Worm (Caenorhabditis elegans) whole organism, early embryonic: ENCODE measurements around the gene F08H9.4.

Experiments
- B0310.2 ChIP-seq: sonication (generic microtip); optimal IDR thresholded peaks from 2 replicates; lab custom pipeline; 2016; ENCODE audit warnings: mild to moderate bottlenecking, missing genetic modification characterization, missing compliant biosample characterization
- F13C5.2 ChIP-seq: sonication (generic microtip); optimal IDR thresholded peaks from 2 replicates; lab custom pipeline; 2017; ENCODE audit warnings: mild to moderate bottlenecking, missing genetic modification characterization, inconsistent platforms, missing compliant biosample characterization
- ama-1 ChIP-seq: fragments of 150-350 bp; optimal IDR thresholded peaks from 2 replicates; lab custom pipeline; 2014
- ceh-13 ChIP-seq: fragments of 200-800 bp; sonication (Bioruptor generic); optimal IDR thresholded peaks from 2 replicates; lab custom pipeline; 2018; ENCODE audit warnings: mild to moderate bottlenecking, missing genetic modification characterization, missing compliant biosample characterization
- ceh-36 ChIP-seq: sonication (generic microtip); optimal IDR thresholded peaks from 2 replicates; lab custom pipeline; 2016; ENCODE audit warnings: missing genetic modification characterization, inconsistent platforms, missing compliant biosample characterization
- ets-7 ChIP-seq: sonication (generic microtip); optimal IDR thresholded peaks from 2 replicates; lab custom pipeline; 2016; ENCODE audit warnings: missing genotype, missing genetic modification characterization, missing compliant biosample characterization
- flt-1 ChIP-seq: fragments of 200-800 bp; sonication (Bioruptor generic); IDR thresholded peaks from 2 replicates; pipeline ENCODE4 v1.3.6; 2022; ENCODE audit warnings: missing genetic modification characterization, missing compliant biosample characterization
- hmbx-1 ChIP-seq: sonication (generic microtip); optimal IDR thresholded peaks from 2 replicates; lab custom pipeline; 2016; ENCODE audit warnings: mild to moderate bottlenecking, missing genetic modification characterization, missing compliant biosample characterization
- hnd-1 ChIP-seq: sonication (generic microtip); optimal IDR thresholded peaks from 2 replicates; lab custom pipeline; 2016; ENCODE audit warnings: missing genetic modification characterization, missing compliant biosample characterization
- scrt-1 ChIP-seq: fragments of 200-800 bp; sonication (Bioruptor generic); IDR thresholded peaks from 2 replicates; pipeline ENCODE4 v1.3.6; 2022; ENCODE audit warnings: missing genetic modification characterization, missing compliant biosample characterization
- tbx-11 ChIP-seq: fragments of 200-800 bp; sonication (Bioruptor generic); IDR thresholded peaks from 2 replicates; pipeline ENCODE4 v1.3.6; 2022; ENCODE audit warnings: missing genetic modification characterization, missing compliant biosample characterization
- tbx-37 ChIP-seq: fragments of 200-800 bp; sonication (Bioruptor generic); conservative IDR thresholded peaks from 2 replicates; pipeline ENCODE4 v1.3.6; 2022; ENCODE audit warnings: missing genetic modification reagents, missing genetic modification characterization, missing compliant biosample characterization
- tra-4 ChIP-seq: sonication (generic microtip); optimal IDR thresholded peaks from 2 replicates; lab custom pipeline; 2017; ENCODE audit warnings: missing genetic modification characterization, missing compliant biosample characterization

The F08H9.4 gene

ce11 chrV:14417735-14418134 lies 46.5 kb downstream of the F08H9.4 start, which contains the start of the genes nxf-2 and set-31:
nxf-2 (minus strand) TSS chrV:14417835.
set-31 (plus strand) TSS chrV:14417903.
- TF ChIP-seq ama-1 (lab: Kevin White, UChicago) (no peak), scrt-1 (no peak), hnd-1 (no peak), flt-1 (GFP tag; lab: Robert Waterston, UW) (no peak), tbx-11 (no peak), ceh-36 (tag; lab: Kevin White, UChicago) (no peak)

DNA sequence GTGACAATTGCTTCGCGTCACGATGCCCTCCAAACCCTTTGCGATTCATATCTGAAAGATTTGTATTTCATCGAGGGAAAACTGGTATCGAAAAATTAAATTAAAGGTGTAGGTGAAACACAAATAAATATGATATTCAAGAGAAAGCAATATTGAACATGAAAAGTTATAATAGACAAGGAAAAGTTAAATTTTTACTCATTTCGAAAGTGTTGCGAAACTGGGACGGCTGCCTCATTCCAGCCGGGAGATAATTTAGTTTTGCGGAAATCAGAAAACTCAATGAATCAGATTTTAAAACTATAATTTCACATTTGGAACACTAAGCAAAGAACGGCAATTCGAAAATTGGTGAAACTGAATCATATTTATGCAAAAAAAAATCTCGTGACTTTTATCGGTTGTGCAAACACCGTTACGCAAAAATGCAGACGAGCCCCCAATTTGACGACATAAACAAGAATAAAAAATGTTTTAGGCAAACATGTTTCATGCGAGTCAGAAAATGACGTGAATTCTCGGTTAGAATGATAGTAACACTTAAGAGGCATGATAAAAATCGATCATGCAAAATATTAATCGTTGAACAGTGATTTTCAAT lies 49.2 kb downstream of the F08H9.4 start, which contains the start of the genes nxf-1 and C15H11.11:
nxf-1 (minus strand) TSS at position 51 of the 601 bp plus-strand sequence.
C15H11.11 (plus strand) TSS at position 536 of the 601 bp plus-strand sequence.
- TF ChIP-seq tbx-37 (GFP tag; lab: Robert Waterston, UW) (no peak), F13C5.2 (tag; lab: Kevin White, UChicago) (peak; percentile 52), ceh-13 (GFP tag; lab: Kevin White, UChicago) (no peak), B0310.2 (tag; lab: Kevin White, UChicago) (no peak), ama-1 (lab: Kevin White, UChicago) (no peak), flt-1 (GFP tag; lab: Robert Waterston, UW) (no peak), tbx-11 (no peak), ceh-36 (tag; lab: Kevin White, UChicago) (no peak), tra-4 (tag; lab: Kevin White, UChicago) (no peak)

ce11 chrV:14414032-14414431 lies 50.2 kb downstream of the F08H9.4 start:
- TF ChIP-seq ets-7 (tag; lab: Kevin White, UChicago): no peak
- TF ChIP-seq hmbx-1: no peak
- no peak for TF ChIP-seq tbx-11
- no peak for TF ChIP-seq ama-1 (lab: Kevin White, UChicago)
- TF ChIP-seq tbx-37 (GFP tag; lab: Robert Waterston, UW): no peak
- TF ChIP-seq ceh-36 (tag; lab: Kevin White, UChicago): no peak
